Worm (Caenorhabditis elegans) whole organism, L4/young adult: ENCODE data around the gene Y119D3B.12.

Experiments used
- W03F9.2 ChIP-seq: fragments of 150-350 bp; optimal IDR thresholded peaks from 2 replicates; lab custom pipeline; 2014; ENCODE audit warnings: missing biosample characterization, missing genetic modification characterization
- dao-5 ChIP-seq: sonication (generic microtip); optimal IDR thresholded peaks from 2 replicates; lab custom pipeline; 2016; ENCODE audit warnings: missing genotype, missing genetic modification characterization, moderate library complexity, missing compliant biosample characterization
- him-1 ChIP-seq: sonication (generic microtip); optimal IDR thresholded peaks from 2 replicates; lab custom pipeline; 2016; ENCODE audit warnings: missing genotype, missing genetic modification reagents, missing genetic modification characterization, missing compliant biosample characterization

ce11 chrIII:1176080-1176608, 26.2 kb upstream of the Y119D3B.12 start, which contains the start of gene eak-3:
- TF ChIP-seq W03F9.2 (tag; lab: Kevin White, UChicago) (no peak), him-1 (tag; lab: Kevin White, UChicago) (no peak), dao-5 (tag; lab: Kevin White, UChicago) (no peak)
